Fruit fly (Drosophila melanogaster) S2 (cell line): ENCODE data around the gene sturkopf.

Source experiments
- CG8478 ChIP-seq: fragments of >200 bp; optimal IDR thresholded peaks from 2 replicates; lab custom pipeline; 2018
- CTCF ChIP-seq, 2 experiments: fragments of >200 bp; optimal IDR thresholded peaks; 2 replicates each; lab custom pipeline; 2018

dm6 chr3L:1332973-1333372, 19.8 kb upstream of the sturkopf start, which contains the start of gene msd5:
- no peak for TF ChIP-seq CG8478
- TF ChIP-seq CTCF (optimal IDR thresholded peaks at IDR 0.05; lab: Kevin White, UChicago), result no peak
